Fruit fly (Drosophila melanogaster) whole organism, embryonic: ENCODE measurements around the gene wfs1.

Source experiments
- Antp ChIP-seq: fragments of 200-800 bp; sonication (Bioruptor generic); optimal IDR thresholded peaks from 3 replicates; lab custom pipeline; 2016; ENCODE audit warnings: missing biosample characterization, missing genetic modification characterization
- Atf3 ChIP-seq: fragments of 200-800 bp; sonication (Bioruptor generic); optimal IDR thresholded peaks from 3 replicates; lab custom pipeline; 2016; ENCODE audit warnings: missing biosample characterization, missing genetic modification characterization
- BEAF-32 ChIP-seq: fragments of 200-800 bp; sonication (Bioruptor generic); optimal IDR thresholded peaks from 3 replicates; lab custom pipeline; 2017; ENCODE audit warnings: missing biosample characterization, missing genetic modification characterization, mild to moderate bottlenecking, moderate library complexity, missing genetic modification reagents
- Bteb2 ChIP-seq: fragments of 200-800 bp; sonication (Bioruptor generic); optimal IDR thresholded peaks from 2 replicates; lab custom pipeline; 2016; ENCODE audit warnings: missing biosample characterization, missing genetic modification characterization
- CG10462 ChIP-seq: fragments of 200-800 bp; sonication (Bioruptor generic); optimal IDR thresholded peaks from 2 replicates; lab custom pipeline; 2016; ENCODE audit warnings: missing biosample characterization, missing genetic modification characterization
- CG10959 ChIP-seq: fragments of 200-800 bp; sonication (Bioruptor generic); IDR thresholded peaks from 2 replicates; pipeline ENCODE4 v1.3.6; 2022; ENCODE audit warnings: missing biosample characterization, missing genetic modification characterization
- CG12744 ChIP-seq: fragments of 200-800 bp; sonication (Bioruptor generic); optimal IDR thresholded peaks from 2 replicates; lab custom pipeline; 2016; ENCODE audit warnings: missing biosample characterization, missing genetic modification characterization
- CG13123 ChIP-seq: fragments of 200-800 bp; sonication (Bioruptor generic); optimal IDR thresholded peaks from 2 replicates; lab custom pipeline; 2016; ENCODE audit warnings: missing biosample characterization, missing genetic modification characterization
- CG14667 ChIP-seq: fragments of 200-800 bp; sonication (Bioruptor generic); IDR thresholded peaks from 2 replicates; pipeline ENCODE4 v1.3.6; 2022; ENCODE audit warnings: missing biosample characterization, missing genetic modification characterization
- CG31388 ChIP-seq: fragments of 200-800 bp; sonication (Bioruptor generic); optimal IDR thresholded peaks from 2 replicates; lab custom pipeline; 2016; ENCODE audit warnings: missing biosample characterization, missing genetic modification characterization
- CG3163 ChIP-seq: fragments of 200-800 bp; sonication (Bioruptor generic); optimal IDR thresholded peaks from 3 replicates; lab custom pipeline; 2016; ENCODE audit warnings: missing biosample characterization, missing genetic modification characterization
- CG32767 ChIP-seq: fragments of 200-800 bp; sonication (Bioruptor generic); IDR thresholded peaks from 2 replicates; pipeline ENCODE4 v1.3.6; 2022; ENCODE audit warnings: missing biosample characterization, missing genetic modification characterization
- CG4424 ChIP-seq: fragments of 200-800 bp; sonication (Bioruptor generic); optimal IDR thresholded peaks from 3 replicates; lab custom pipeline; 2016; ENCODE audit warnings: missing biosample characterization, missing genetic modification characterization
- CG6765 ChIP-seq: fragments of 200-800 bp; sonication (Bioruptor generic); optimal IDR thresholded peaks from 3 replicates; lab custom pipeline; 2017; ENCODE audit warnings: missing biosample characterization, mild to moderate bottlenecking, missing genetic modification characterization
- CG7556 ChIP-seq: fragments of 200-800 bp; sonication (Bioruptor generic); optimal IDR thresholded peaks from 2 replicates; lab custom pipeline; 2017; ENCODE audit warnings: missing biosample characterization, mild to moderate bottlenecking, missing genetic modification characterization
- CG8944 ChIP-seq: fragments of 200-800 bp; sonication (Bioruptor generic); optimal IDR thresholded peaks from 3 replicates; lab custom pipeline; 2016; ENCODE audit warnings: missing biosample characterization, missing genetic modification characterization
- CrebB ChIP-seq: fragments of 200-800 bp; sonication (Bioruptor generic); optimal IDR thresholded peaks from 3 replicates; lab custom pipeline; 2018; ENCODE audit warnings: missing biosample characterization, mild to moderate bottlenecking, missing genetic modification characterization
- Doc3 ChIP-seq: fragments of 200-800 bp; sonication (Bioruptor generic); IDR thresholded peaks from 3 replicates; pipeline ENCODE4 v1.3.6; 2022; ENCODE audit warnings: missing biosample characterization, missing genetic modification characterization; ENCODE audit not compliant: partially characterized antibody
- E2f2 ChIP-seq: fragments of 200-800 bp; sonication (Bioruptor generic); IDR thresholded peaks from 2 replicates; pipeline ENCODE4 v1.3.6; 2022; ENCODE audit warnings: missing biosample characterization, missing genetic modification characterization
- Elba2 ChIP-seq: fragments of 200-800 bp; sonication (Bioruptor generic); optimal IDR thresholded peaks from 3 replicates; lab custom pipeline; 2016; ENCODE audit warnings: missing biosample characterization, missing genetic modification characterization
- Fer3 ChIP-seq: fragments of 200-800 bp; sonication (Bioruptor generic); optimal IDR thresholded peaks from 2 replicates; lab custom pipeline; 2018; ENCODE audit warnings: missing biosample characterization, mild to moderate bottlenecking, missing genetic modification characterization, moderate library complexity
- Gug ChIP-seq: fragments of 200-800 bp; sonication (Bioruptor generic); IDR thresholded peaks from 4 replicates; pipeline ENCODE4 v1.3.6; 2022; ENCODE audit warnings: missing biosample characterization, missing genetic modification characterization
- H15 ChIP-seq: fragments of 200-800 bp; sonication (Bioruptor generic); IDR thresholded peaks from 3 replicates; pipeline ENCODE4 v1.3.6; 2022; ENCODE audit warnings: missing biosample characterization, missing genetic modification characterization
- MESR4 ChIP-seq: fragments of 200-800 bp; sonication (Bioruptor generic); optimal IDR thresholded peaks from 2 replicates; lab custom pipeline; 2018; ENCODE audit warnings: missing biosample characterization, mild to moderate bottlenecking, missing genetic modification characterization, moderate library complexity
- Max ChIP-seq: fragments of 200-800 bp; sonication (Bioruptor generic); optimal IDR thresholded peaks from 2 replicates; lab custom pipeline; 2016; ENCODE audit warnings: missing biosample characterization, mild to moderate bottlenecking, missing genetic modification characterization
- Myb ChIP-seq: fragments of 200-800 bp; sonication (Bioruptor generic); optimal IDR thresholded peaks from 2 replicates; lab custom pipeline; 2016; ENCODE audit warnings: missing biosample characterization, missing genetic modification characterization
- Spps ChIP-seq: fragments of 200-800 bp; sonication (Bioruptor generic); optimal IDR thresholded peaks from 2 replicates; lab custom pipeline; 2018; ENCODE audit warnings: missing biosample characterization, mild to moderate bottlenecking, missing genetic modification characterization
- TFAM ChIP-seq: fragments of 200-800 bp; sonication (Bioruptor generic); optimal IDR thresholded peaks from 2 replicates; lab custom pipeline; 2017; ENCODE audit warnings: missing biosample characterization, missing genetic modification characterization, inconsistent platforms
- al ChIP-seq: fragments of 200-800 bp; sonication (Bioruptor generic); IDR thresholded peaks from 2 replicates; pipeline ENCODE4 v1.3.6; 2022; ENCODE audit warnings: missing biosample characterization, missing genetic modification characterization
- br ChIP-seq: fragments of >200 bp; optimal IDR thresholded peaks from 2 replicates; lab custom pipeline; 2017
- cato ChIP-seq: fragments of 200-800 bp; sonication (Bioruptor generic); optimal IDR thresholded peaks from 2 replicates; lab custom pipeline; 2016; ENCODE audit warnings: missing biosample characterization, missing genetic modification characterization, borderline replicate concordance
- corto ChIP-seq: fragments of 200-800 bp; sonication (Bioruptor generic); optimal IDR thresholded peaks from 2 replicates; lab custom pipeline; 2016; ENCODE audit warnings: missing biosample characterization, mild to moderate bottlenecking, missing genetic modification characterization, moderate library complexity
- dmrt99B ChIP-seq: fragments of 200-800 bp; sonication (Bioruptor generic); optimal IDR thresholded peaks from 2 replicates; lab custom pipeline; 2018; ENCODE audit warnings: missing biosample characterization, mild to moderate bottlenecking, missing genetic modification characterization, moderate library complexity
- jumu ChIP-seq: fragments of 200-800 bp; sonication (Bioruptor generic); optimal IDR thresholded peaks from 3 replicates; lab custom pipeline; 2016; ENCODE audit warnings: missing biosample characterization, missing genetic modification characterization
- lov ChIP-seq, 2 experiments: fragments of 200-800 bp in 1 of 2; fragments of >200 bp in 1 of 2; sonication (Bioruptor generic) in 1 of 2; IDR thresholded peaks in 1 of 2; optimal IDR thresholded peaks in 1 of 2; 2 replicates in 1 of 2; 3 replicates in 1 of 2; pipeline versions ENCODE4 v1.3.6 to Lab custom; 2017 to 2022; ENCODE audit warnings: missing biosample characterization in 1 of 2, missing genetic modification characterization in 1 of 2
- org-1 ChIP-seq: fragments of 200-800 bp; sonication (Bioruptor generic); optimal IDR thresholded peaks from 2 replicates; lab custom pipeline; 2017; ENCODE audit warnings: missing biosample characterization, missing genetic modification characterization
- pfk ChIP-seq: fragments of 200-800 bp; sonication (Bioruptor generic); optimal IDR thresholded peaks from 2 replicates; lab custom pipeline; 2018; ENCODE audit warnings: missing biosample characterization, mild to moderate bottlenecking, missing genetic modification characterization, moderate library complexity
- pros ChIP-seq: fragments of 200-800 bp; sonication (Bioruptor generic); optimal IDR thresholded peaks from 3 replicates; lab custom pipeline; 2019; ENCODE audit warnings: missing biosample characterization, mild to moderate bottlenecking, missing genetic modification characterization, moderate library complexity
- so ChIP-seq: fragments of 200-800 bp; sonication (Bioruptor generic); IDR thresholded peaks from 3 replicates; pipeline ENCODE4 v1.3.6; 2022; ENCODE audit warnings: missing biosample characterization, missing genetic modification characterization
- sob ChIP-seq: fragments of 200-800 bp; sonication (Bioruptor generic); IDR thresholded peaks from 2 replicates; pipeline ENCODE4 v1.3.6; 2022; ENCODE audit warnings: missing biosample characterization, missing genetic modification characterization
- ssp ChIP-seq: fragments of 200-800 bp; sonication (Bioruptor generic); IDR thresholded peaks from 2 replicates; pipeline ENCODE4 v1.3.6; 2022; ENCODE audit warnings: missing biosample characterization, missing genetic modification characterization
- tgo ChIP-seq: fragments of 200-800 bp; sonication (Bioruptor generic); IDR thresholded peaks from 3 replicates; pipeline ENCODE4 v1.3.6; 2022; ENCODE audit warnings: missing biosample characterization, missing genetic modification characterization
- tx ChIP-seq: fragments of 200-800 bp; sonication (Bioruptor generic); optimal IDR thresholded peaks from 2 replicates; lab custom pipeline; 2016; ENCODE audit warnings: missing biosample characterization, missing genetic modification characterization
- unc-4 ChIP-seq: fragments of 200-800 bp; sonication (Bioruptor generic); IDR thresholded peaks from 2 replicates; pipeline ENCODE4 v1.3.6; 2022; ENCODE audit warnings: missing biosample characterization, missing genetic modification characterization; ENCODE audit not compliant: partially characterized antibody
- yki ChIP-seq: fragments of >200 bp; optimal IDR thresholded peaks from 3 replicates; lab custom pipeline; 2018
- zen ChIP-seq: fragments of 200-800 bp; sonication (Bioruptor generic); optimal IDR thresholded peaks from 3 replicates; lab custom pipeline; 2018; ENCODE audit warnings: missing biosample characterization, mild to moderate bottlenecking, missing genetic modification characterization, moderate library complexity

Gene wfs1

DNA sequence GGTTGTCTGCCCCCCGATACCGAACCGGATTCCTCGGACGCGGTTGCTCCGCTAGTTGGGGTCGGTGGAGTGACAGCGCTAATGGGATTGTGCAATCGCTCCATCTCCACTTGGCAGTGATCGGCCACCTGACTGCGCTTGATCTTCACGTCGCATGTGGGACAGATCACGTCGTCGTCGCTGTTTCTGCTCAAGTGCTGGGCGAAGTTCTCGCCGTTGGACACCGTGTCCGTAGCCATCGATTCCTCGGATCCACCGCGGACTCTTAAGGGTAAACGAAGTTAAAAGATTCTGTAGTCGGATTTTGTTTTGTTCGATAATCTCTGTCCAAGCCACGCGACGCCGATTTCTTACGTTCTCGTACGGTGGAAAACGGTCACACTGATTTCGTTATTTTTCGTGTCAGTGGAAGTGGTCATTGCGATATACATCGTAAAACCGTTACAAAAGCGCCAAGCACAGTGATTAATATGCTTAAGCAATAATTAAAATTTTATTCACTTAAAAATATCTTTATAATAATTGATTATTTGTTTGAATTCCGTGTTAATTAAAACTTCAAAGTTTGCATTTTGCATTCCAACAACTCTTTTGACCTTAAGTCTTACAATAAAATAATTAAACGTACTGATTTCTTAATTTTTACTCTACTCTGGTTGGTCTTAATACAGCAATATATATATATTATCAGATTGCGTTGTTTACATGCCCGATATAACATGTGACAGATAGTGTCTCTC is 36.0 kb upstream of the wfs1 start, which contains the start of gene RNF220 (continued):
- TF ChIP-seq Myb (GFP tag; lab: Kevin White, UChicago), result peak; percentile 68

DNA sequence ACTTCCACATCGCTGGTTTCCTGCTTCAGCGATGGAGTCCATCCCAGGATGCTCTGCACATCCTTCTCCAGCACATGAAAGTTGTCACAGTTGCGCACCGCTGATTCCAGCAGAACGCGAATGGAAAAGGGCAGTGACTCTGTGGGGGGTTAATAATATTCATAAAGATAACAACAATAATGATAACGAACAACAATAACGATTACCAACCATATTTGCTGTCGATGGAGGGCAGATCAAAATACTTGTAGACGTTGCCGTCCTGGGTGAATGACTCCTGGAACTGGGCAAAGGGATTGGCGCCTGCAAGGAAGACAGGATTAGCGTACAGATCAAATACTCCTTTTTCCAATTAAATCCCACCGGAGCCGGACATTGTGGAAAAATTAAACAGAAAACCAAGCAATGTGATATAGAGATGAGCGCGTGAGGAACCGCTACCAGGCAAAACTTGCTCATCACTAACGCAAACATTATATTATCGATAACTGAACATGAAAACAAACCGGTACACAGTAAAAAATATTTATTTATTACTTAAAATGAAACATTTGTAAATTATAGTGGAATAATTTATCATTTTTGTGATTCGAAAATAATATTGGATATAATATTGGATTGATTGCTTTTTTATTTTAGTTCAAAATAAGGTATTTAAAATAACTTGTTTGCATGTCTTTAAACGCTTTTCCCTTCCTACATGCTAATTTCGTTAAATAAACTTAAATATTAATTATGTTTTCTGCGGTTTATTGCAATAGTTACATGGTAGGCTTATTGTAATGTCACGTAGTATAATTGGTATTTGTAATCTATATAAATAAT is 34.2 kb upstream of the wfs1 start, which contains the start of gene Irp-1A:
Irp-1A (minus strand) TSS at position 439 of the 825 bp plus-strand sequence.
- no peak for TF ChIP-seq cato (GFP tag; lab: Kevin White, UChicago)
- peak; percentile 56 for TF ChIP-seq Max
- no peak for TF ChIP-seq TFAM (GFP tag; lab: Kevin White, UChicago)
- no peak for TF ChIP-seq so (GFP tag; lab: Robert Waterston, UW)
- TF ChIP-seq Atf3 (GFP tag; lab: Kevin White, UChicago), result no peak
- no peak for TF ChIP-seq lov (optimal IDR thresholded peaks at IDR 0.05; lab: Kevin White, UChicago)
- 0 out of 3 replicates have a peak, but pooled peaks have one; percentile 57 for TF ChIP-seq lov (GFP tag; IDR thresholded peaks at IDR 0.05; lab: Robert Waterston, UW)
- no peak for TF ChIP-seq pros (GFP tag; lab: Kevin White, UChicago)
- no peak for TF ChIP-seq CG3163 (GFP tag; lab: Kevin White, UChicago)
- peak; percentile 78 for TF ChIP-seq tgo (GFP tag; lab: Robert Waterston, UW)
- peak; percentile 84 for TF ChIP-seq unc-4
- no peak for TF ChIP-seq pfk
- no peak for TF ChIP-seq CG12744 (GFP tag; lab: Kevin White, UChicago)
- peak; percentile 43; the same call in 1 of the 2 replicates for TF ChIP-seq al
- TF ChIP-seq Spps (tag; lab: Kevin White, UChicago), result peak; percentile 62
- TF ChIP-seq tx (GFP tag; lab: Kevin White, UChicago), result no peak
- peak; percentile 19 for TF ChIP-seq Antp (GFP tag; lab: Kevin White, UChicago)
- TF ChIP-seq CG10959 (GFP tag; lab: Robert Waterston, UW), result no peak
- peak; percentile 58 for TF ChIP-seq CG6765 (GFP tag; lab: Kevin White, UChicago)
- no peak for TF ChIP-seq CG8944
- no peak for TF ChIP-seq yki (lab: Kevin White, UChicago)
- peak; percentile 57 for TF ChIP-seq zen (tag; lab: Kevin White, UChicago)
- peak; percentile 55; the same call in 1 of the 2 replicates for TF ChIP-seq CG14667
- peak; percentile 83 for TF ChIP-seq BEAF-32 (GFP tag; lab: Kevin White, UChicago)
- peak; percentile 79 for TF ChIP-seq Fer3 (tag; lab: Kevin White, UChicago)
- peak; percentile 62 for TF ChIP-seq MESR4 (GFP tag; lab: Kevin White, UChicago)
- peak; percentile 77 for TF ChIP-seq CG7556 (GFP tag; lab: Kevin White, UChicago)
- peak; percentile 31 for TF ChIP-seq CG10462 (GFP tag; lab: Kevin White, UChicago)
- TF ChIP-seq E2f2, result peak; percentile 60
- TF ChIP-seq Bteb2, result no peak
- TF ChIP-seq br (lab: Kevin White, UChicago), result no peak
- TF ChIP-seq CG31388 (GFP tag; lab: Kevin White, UChicago), result peak; percentile 31
- no peak for TF ChIP-seq Elba2 (GFP tag; lab: Kevin White, UChicago)
- TF ChIP-seq Gug (GFP tag; lab: Robert Waterston, UW), result peak; percentile 41; the same call in 1 of the 4 replicates
- TF ChIP-seq CG4424 (GFP tag; lab: Kevin White, UChicago), result peak; percentile 74
- TF ChIP-seq CG13123, result peak; percentile 41
- TF ChIP-seq jumu (GFP tag; lab: Kevin White, UChicago), result no peak
- peak; percentile 54 for TF ChIP-seq CrebB (tag; lab: Kevin White, UChicago)
- TF ChIP-seq sob (GFP tag; lab: Robert Waterston, UW), result peak; percentile 87
- no peak for TF ChIP-seq corto (GFP tag; lab: Kevin White, UChicago)
- TF ChIP-seq CG32767, result peak; percentile 43
- TF ChIP-seq Doc3, result peak; percentile 77
- TF ChIP-seq ssp, result peak; percentile 42
- TF ChIP-seq dmrt99B (tag; lab: Kevin White, UChicago), result peak; percentile 83
- no peak for TF ChIP-seq org-1 (GFP tag; lab: Kevin White, UChicago)
- peak; percentile 45; the same call in 1 of the 3 replicates for TF ChIP-seq H15 (GFP tag; lab: Robert Waterston, UW)
